Worm (Caenorhabditis elegans) whole organism, mixed stage, embryonic: ENCODE data around the gene chil-3.

Experiments used
- bed-3 ChIP-seq: fragments of 200-800 bp; sonication (Bioruptor generic); optimal IDR thresholded peaks from 3 replicates; lab custom pipeline; 2018; ENCODE audit warnings: mild to moderate bottlenecking, missing genetic modification characterization, moderate library complexity, missing compliant biosample characterization
- elt-3 ChIP-seq: fragments of 150-350 bp; optimal IDR thresholded peaks from 2 replicates; lab custom pipeline; 2014; ENCODE audit warnings: missing biosample characterization, missing genetic modification characterization
- lin-13 ChIP-seq: fragments of 150-350 bp; optimal IDR thresholded peaks from 2 replicates; lab custom pipeline; 2014; ENCODE audit warnings: missing biosample characterization, missing genetic modification characterization
- lsy-2 ChIP-seq: fragments of 150-350 bp; optimal IDR thresholded peaks from 2 replicates; lab custom pipeline; 2014; ENCODE audit warnings: missing biosample characterization, missing genetic modification characterization
- mab-5 ChIP-seq: fragments of 150-350 bp; optimal IDR thresholded peaks from 2 replicates; lab custom pipeline; 2014; ENCODE audit warnings: missing biosample characterization, missing genetic modification characterization
- mep-1 ChIP-seq: fragments of 150-350 bp; optimal IDR thresholded peaks from 2 replicates; lab custom pipeline; 2017; ENCODE audit warnings: missing biosample characterization, missing genetic modification reagents, missing genetic modification characterization, inconsistent platforms
- nhr-28 ChIP-seq: fragments of 150-350 bp; optimal IDR thresholded peaks from 2 replicates; lab custom pipeline; 2014; ENCODE audit warnings: missing biosample characterization, missing genetic modification characterization
- pha-4 ChIP-seq: fragments of 150-350 bp; optimal IDR thresholded peaks from 2 replicates; lab custom pipeline; 2018; ENCODE audit warnings: missing biosample characterization, missing genetic modification reagents, missing genetic modification characterization
- snpc-4 ChIP-seq: fragments of 150-350 bp; optimal IDR thresholded peaks from 2 replicates; lab custom pipeline; 2014; ENCODE audit warnings: missing biosample characterization, missing genetic modification characterization
- unc-39 ChIP-seq: fragments of 150-350 bp; optimal IDR thresholded peaks from 2 replicates; lab custom pipeline; 2014; ENCODE audit warnings: missing biosample characterization, missing genetic modification characterization
- unc-62 ChIP-seq: fragments of 150-350 bp; optimal IDR thresholded peaks from 2 replicates; lab custom pipeline; 2014; ENCODE audit warnings: missing biosample characterization, missing genetic modification reagents, missing genetic modification characterization
- ztf-11 ChIP-seq: fragments of 150-350 bp; optimal IDR thresholded peaks from 2 replicates; lab custom pipeline; 2014; ENCODE audit warnings: missing biosample characterization, missing genetic modification characterization

ce11 chrII:9855620-9856019, 5.7 kb downstream of the chil-3 start, which contains the start of gene chil-4:
- TF ChIP-seq mep-1 (tag; lab: Kevin White, UChicago) (no peak), nhr-28 (no peak), mab-5 (no peak), unc-62 (GFP tag; lab: Kevin White, UChicago) (no peak), lin-13 (tag; lab: Kevin White, UChicago) (no peak), lsy-2 (no peak), ztf-11 (tag; lab: Kevin White, UChicago) (no peak), elt-3 (no peak), snpc-4 (tag; lab: Kevin White, UChicago) (no peak), pha-4 (tag; lab: Kevin White, UChicago) (no peak), bed-3 (GFP tag; lab: Kevin White, UChicago) (no peak), unc-39 (tag; lab: Kevin White, UChicago) (no peak)
